Fruit fly (Drosophila melanogaster) whole organism, adult: ENCODE results near the gene Rab9D.

Experiments
- cic ChIP-seq: fragments of 200-800 bp; sonication (Bioruptor generic); optimal IDR thresholded peaks from 2 replicates; lab custom pipeline; 2017; ENCODE audit warnings: missing biosample characterization, mild to moderate bottlenecking, missing genetic modification characterization, moderate library complexity
- toe ChIP-seq: fragments of 200-800 bp; sonication (Bioruptor generic); optimal IDR thresholded peaks from 2 replicates; lab custom pipeline; 2016; ENCODE audit warnings: missing biosample characterization, missing genetic modification characterization

dm6 chrX:10628874-10629273 lies 40.0 kb downstream of the Rab9D start:
- no peak for TF ChIP-seq cic
- TF ChIP-seq toe (GFP tag; lab: Kevin White, UChicago): no peak
